Fruit fly (Drosophila melanogaster): ENCODE measurements around the gene pkaap.

pkaap gene

dm6 chr2L:16270667-16271485, 17.2 kb upstream of the pkaap start:
- TF ChIP-seq CG17801 (GFP tag; optimal IDR thresholded peaks at IDR 0.05; ENCODE audit: partially characterized antibody) = peak; percentile 43

dm6 chr2L:16271486-16271806, 16.6 kb upstream of the pkaap start:
- no peak for TF ChIP-seq CG17801 (GFP tag; optimal IDR thresholded peaks at IDR 0.05; ENCODE audit: partially characterized antibody)

DNA sequence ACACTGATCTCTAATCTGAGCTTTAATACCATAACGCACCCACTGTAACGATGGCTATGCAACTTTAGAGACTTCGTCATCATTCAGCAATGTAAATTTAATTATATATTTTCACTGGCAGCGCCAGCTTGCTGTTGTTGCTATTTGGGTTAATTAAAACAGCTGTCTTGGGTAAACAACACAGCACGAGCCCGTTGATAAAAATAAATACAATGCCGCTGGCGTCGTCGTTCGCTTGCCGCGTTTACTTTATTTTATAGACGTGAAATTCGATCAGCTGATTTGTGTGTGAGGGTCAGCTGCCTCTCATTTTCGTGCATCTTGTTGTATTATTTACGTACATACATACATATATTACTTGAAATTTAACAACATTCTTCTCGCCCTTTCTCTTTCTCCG, 15.4 kb upstream of the pkaap start:
- no peak for TF ChIP-seq CG17801 (GFP tag; optimal IDR thresholded peaks at IDR 0.05; ENCODE audit: partially characterized antibody)

dm6 chr2L:16273439-16273838, 14.7 kb upstream of the pkaap start:
- peak; percentile 35 for TF ChIP-seq CG17801 (GFP tag; optimal IDR thresholded peaks at IDR 0.05; ENCODE audit: partially characterized antibody)

- no peak for TF ChIP-seq CG17801 (GFP tag; optimal IDR thresholded peaks at IDR 0.05; ENCODE audit: partially characterized antibody)
Measured at dm6 chr2L:16274100-16274499, 14.0 kb upstream of the pkaap start.

DNA sequence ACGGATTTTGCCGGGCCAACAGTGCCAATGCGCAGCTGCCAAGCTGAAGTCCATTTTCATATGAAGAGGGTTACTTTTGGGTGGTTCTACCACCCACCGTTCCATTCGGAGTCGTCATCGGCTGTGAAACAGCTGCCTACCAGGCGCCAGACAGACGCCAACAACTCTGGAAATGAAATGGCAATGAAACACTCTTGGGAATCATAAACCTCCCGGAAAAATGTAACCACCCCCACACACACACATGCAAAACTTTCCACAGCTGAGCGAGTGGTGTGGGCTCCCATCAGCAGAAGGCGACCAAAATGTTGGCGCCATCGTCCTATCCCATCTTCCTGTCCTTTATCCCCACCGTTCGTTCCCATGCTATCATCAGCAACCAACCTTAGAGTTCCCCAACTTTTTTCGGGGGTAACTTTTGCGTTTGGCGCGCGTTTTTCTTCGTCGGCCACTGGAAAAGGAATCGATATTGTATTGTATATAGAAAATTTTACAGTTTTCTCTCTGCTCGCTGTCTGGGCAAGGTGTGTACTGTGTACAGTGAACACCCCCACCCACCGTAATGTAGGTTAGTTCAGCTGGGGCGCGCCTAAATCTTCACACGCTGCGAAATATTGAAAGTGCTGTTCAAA, 12.8 kb upstream of the pkaap start:
- no peak for TF ChIP-seq CG17801 (GFP tag; optimal IDR thresholded peaks at IDR 0.05; ENCODE audit: partially characterized antibody)

DNA sequence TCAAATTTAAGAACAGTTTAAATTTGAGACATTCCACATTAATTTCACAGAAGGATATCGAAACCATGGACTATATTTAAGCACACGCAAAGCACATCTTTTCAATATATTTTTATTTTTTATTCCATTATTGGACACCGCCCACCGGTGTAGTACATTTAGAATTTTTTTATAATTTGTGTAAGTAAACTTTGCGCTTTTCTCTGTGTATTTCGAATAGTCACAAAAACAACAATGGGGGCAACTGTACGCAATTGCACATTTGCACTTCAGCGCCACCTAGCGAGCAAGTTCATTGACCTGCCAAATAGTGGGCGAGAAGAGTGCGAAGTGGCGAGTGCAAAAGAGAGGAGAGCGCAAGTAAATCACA, 12.3 kb upstream of the pkaap start:
- no peak for TF ChIP-seq CG17801 (GFP tag; optimal IDR thresholded peaks at IDR 0.05; ENCODE audit: partially characterized antibody)

DNA sequence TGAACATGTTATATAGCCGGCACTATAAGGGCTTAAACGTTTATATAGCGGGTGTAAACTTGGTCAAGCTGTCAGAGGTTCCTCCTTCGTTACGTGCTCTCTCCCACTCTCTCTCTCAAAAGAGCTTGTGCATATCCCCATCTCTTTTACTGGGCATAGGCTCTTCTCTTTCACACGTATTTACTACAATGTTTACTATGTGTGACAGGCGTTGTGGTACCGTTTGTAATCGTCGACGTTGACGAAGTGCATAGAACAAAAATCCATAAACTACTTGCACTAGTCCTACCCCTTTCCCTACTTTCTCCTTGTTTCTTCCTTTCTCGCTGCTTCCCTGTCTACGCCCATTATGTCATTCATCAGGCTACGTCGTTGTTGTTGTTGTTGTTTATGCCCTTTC, 11.3 kb upstream of the pkaap start:
- TF ChIP-seq CG17801 (GFP tag; optimal IDR thresholded peaks at IDR 0.05; ENCODE audit: partially characterized antibody) = no peak

dm6 chr2L:16277922-16278321, 10.2 kb upstream of the pkaap start:
- TF ChIP-seq CG17801 (GFP tag; optimal IDR thresholded peaks at IDR 0.05; ENCODE audit: partially characterized antibody) = no peak

DNA sequence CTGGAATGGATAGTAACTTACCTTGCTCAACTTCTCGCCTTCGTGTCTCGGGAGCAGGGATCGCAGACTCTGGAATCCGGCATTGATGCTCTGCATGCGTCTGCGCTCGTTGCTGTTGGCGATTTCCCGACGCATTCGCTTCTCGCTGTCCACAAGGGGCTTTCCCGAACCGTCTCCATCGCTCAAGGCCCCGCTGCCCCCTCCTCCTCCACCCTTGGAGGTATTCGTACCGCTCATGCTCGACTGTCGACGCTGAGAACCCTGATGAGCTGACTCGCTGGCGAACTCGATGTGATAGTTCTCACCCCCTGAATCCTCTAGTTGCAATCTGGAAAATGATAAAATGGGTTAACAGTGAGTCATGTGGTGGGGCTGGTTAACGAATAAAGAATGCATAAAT, 9.2 kb upstream of the pkaap start:
- no peak for TF ChIP-seq CG17801 (GFP tag; optimal IDR thresholded peaks at IDR 0.05; ENCODE audit: partially characterized antibody)

DNA sequence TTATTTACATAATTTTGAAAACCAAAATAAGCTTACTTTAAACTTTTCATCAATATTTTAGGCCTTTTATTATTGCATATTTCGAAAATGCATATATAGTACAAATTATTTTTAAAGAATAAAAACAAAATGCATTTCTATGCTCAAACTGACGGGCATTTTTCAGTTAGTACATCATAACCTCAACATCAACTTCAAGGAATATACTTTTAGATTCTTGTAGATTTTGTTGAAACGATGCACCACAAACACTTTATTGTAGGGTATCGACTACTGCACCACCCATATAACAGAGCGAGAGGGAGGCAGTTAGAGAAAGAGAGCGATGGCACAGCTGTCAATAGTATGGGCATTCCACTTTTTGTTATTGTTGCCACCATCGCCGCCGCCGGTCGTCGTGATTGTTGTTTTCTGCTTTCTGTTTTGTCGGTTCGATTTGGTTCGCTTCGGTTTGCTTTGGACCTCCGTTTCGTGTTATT, 8.3 kb upstream of the pkaap start:
- peak; percentile 81 for TF ChIP-seq CG17801 (GFP tag; optimal IDR thresholded peaks at IDR 0.05; ENCODE audit: partially characterized antibody)

- TF ChIP-seq CG17801 (GFP tag; optimal IDR thresholded peaks at IDR 0.05; ENCODE audit: partially characterized antibody) = no peak
Measured at dm6 chr2L:16281419-16282076, 6.5 kb upstream of the pkaap start.

DNA sequence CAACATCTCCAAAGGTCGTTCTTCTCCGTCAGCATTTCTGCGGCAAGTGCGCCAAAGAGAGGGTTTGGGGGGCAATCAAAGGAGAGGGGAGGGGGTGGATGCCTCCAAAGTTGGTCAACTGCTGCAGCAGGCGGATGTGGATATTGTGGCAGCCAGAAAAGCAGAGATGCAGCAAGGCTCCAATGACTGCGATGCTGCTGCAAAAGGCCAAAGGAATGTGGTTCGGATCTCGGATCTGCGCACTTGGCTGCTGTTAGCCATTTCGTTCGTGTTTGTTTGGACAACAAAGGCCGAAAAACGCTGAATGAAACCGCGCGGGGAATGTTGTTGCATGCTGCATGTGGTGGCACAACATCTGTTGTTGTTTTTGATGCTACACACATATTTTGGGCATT, 6.0 kb upstream of the pkaap start:
- no peak for TF ChIP-seq CG17801 (GFP tag; optimal IDR thresholded peaks at IDR 0.05; ENCODE audit: partially characterized antibody)

- TF ChIP-seq CG17801 (GFP tag; optimal IDR thresholded peaks at IDR 0.05; ENCODE audit: partially characterized antibody) = no peak
Measured at dm6 chr2L:16282856-16283255, 5.2 kb upstream of the pkaap start.

- TF ChIP-seq CG17801 (GFP tag; optimal IDR thresholded peaks at IDR 0.05; ENCODE audit: partially characterized antibody) = peak; percentile 76
Measured at dm6 chr2L:16284306-16285299, 3.5 kb upstream of the pkaap start.

Data from ovary, adult (tissue).